Worm (Caenorhabditis elegans) whole organism, L2 larva: ENCODE measurements around the gene cox-5A.
A peak's percentile ranks its signal among the peaks of the same experiment; 100 is the strongest.

ENCODE experiments used
- C34F6.9 ChIP-seq: fragments of 150-350 bp; optimal IDR thresholded peaks from 2 replicates; lab custom pipeline; 2014; ENCODE audit warnings: missing biosample characterization, missing genetic modification characterization
- F13H6.1 ChIP-seq: sonication (generic microtip); optimal IDR thresholded peaks from 2 replicates; lab custom pipeline; 2016; ENCODE audit warnings: missing genetic modification characterization, missing compliant biosample characterization
- R02D3.7 ChIP-seq: fragments of 150-350 bp; optimal IDR thresholded peaks from 2 replicates; lab custom pipeline; 2014; ENCODE audit warnings: missing biosample characterization, missing genetic modification characterization
- Y55F3AM.14 ChIP-seq: fragments of 200-800 bp; sonication (Bioruptor generic); optimal IDR thresholded peaks from 2 replicates; lab custom pipeline; 2018; ENCODE audit warnings: mild to moderate bottlenecking, missing genetic modification characterization, missing compliant biosample characterization
- alr-1 ChIP-seq: fragments of 150-350 bp; optimal IDR thresholded peaks from 2 replicates; lab custom pipeline; 2014; ENCODE audit warnings: missing biosample characterization, missing genetic modification characterization
- aly-2 ChIP-seq: fragments of 150-350 bp; optimal IDR thresholded peaks from 2 replicates; lab custom pipeline; 2014; ENCODE audit warnings: missing biosample characterization, missing genetic modification characterization
- ama-1 ChIP-seq: fragments of 150-350 bp; optimal IDR thresholded peaks from 2 replicates; lab custom pipeline; 2018; ENCODE audit warnings: inconsistent platforms
- ceh-16 ChIP-seq: fragments of 150-350 bp; optimal IDR thresholded peaks from 2 replicates; lab custom pipeline; 2014; ENCODE audit warnings: missing biosample characterization, missing genetic modification characterization
- ceh-82 ChIP-seq: fragments of 150-350 bp; optimal IDR thresholded peaks from 2 replicates; lab custom pipeline; 2014; ENCODE audit warnings: missing biosample characterization, missing genetic modification characterization
- elt-3 ChIP-seq: sonication (generic microtip); optimal IDR thresholded peaks from 2 replicates; lab custom pipeline; 2017; ENCODE audit warnings: missing biosample characterization, missing genetic modification characterization
- fos-1 ChIP-seq: fragments of 150-350 bp; optimal IDR thresholded peaks from 2 replicates; lab custom pipeline; 2014; ENCODE audit warnings: missing biosample characterization, missing genetic modification characterization
- gmeb-1 ChIP-seq: fragments of 150-350 bp; optimal IDR thresholded peaks from 2 replicates; lab custom pipeline; 2014; ENCODE audit warnings: missing biosample characterization, missing genetic modification characterization
- lin-11 ChIP-seq: fragments of 150-350 bp; sonication (generic microtip); optimal IDR thresholded peaks from 2 replicates; lab custom pipeline; 2014; ENCODE audit warnings: missing biosample characterization, missing genetic modification characterization, inconsistent platforms, mixed read lengths
- lin-13 ChIP-seq: fragments of 150-350 bp; optimal IDR thresholded peaks from 2 replicates; lab custom pipeline; 2014; ENCODE audit warnings: missing biosample characterization, missing genetic modification reagents, missing genetic modification characterization
- lin-39 ChIP-seq: fragments of 150-350 bp; optimal IDR thresholded peaks from 2 replicates; lab custom pipeline; 2014; ENCODE audit warnings: missing biosample characterization, missing genetic modification reagents, missing genetic modification characterization
- lsy-2 ChIP-seq, 2 experiments: fragments of 150-350 bp in 1 of 2; sonication (generic microtip) in 1 of 2; optimal IDR thresholded peaks; 2 replicates each; lab custom pipeline; 2014 to 2017; ENCODE audit warnings: missing biosample characterization in 2 of 2, missing genetic modification characterization in 2 of 2
- mbf-1 ChIP-seq: sonication (generic microtip); optimal IDR thresholded peaks from 2 replicates; lab custom pipeline; 2017; ENCODE audit warnings: missing biosample characterization, missing genetic modification characterization
- nhr-11 ChIP-seq: fragments of 150-350 bp; optimal IDR thresholded peaks from 2 replicates; lab custom pipeline; 2014; ENCODE audit warnings: missing biosample characterization, missing genetic modification characterization
- nhr-12 ChIP-seq: fragments of 150-350 bp; optimal IDR thresholded peaks from 2 replicates; lab custom pipeline; 2014; ENCODE audit warnings: missing biosample characterization, missing genetic modification characterization
- nhr-129 ChIP-seq: fragments of 150-350 bp; optimal IDR thresholded peaks from 2 replicates; lab custom pipeline; 2014; ENCODE audit warnings: missing biosample characterization, missing genetic modification characterization
- nhr-237 ChIP-seq: fragments of 150-350 bp; optimal IDR thresholded peaks from 2 replicates; lab custom pipeline; 2014; ENCODE audit warnings: missing biosample characterization, missing genetic modification characterization
- nhr-25 ChIP-seq: fragments of 150-350 bp; sonication (generic microtip); optimal IDR thresholded peaks from 3 replicates; lab custom pipeline; 2014; ENCODE audit warnings: missing biosample characterization, missing genetic modification characterization
- nhr-6 ChIP-seq: fragments of 150-350 bp; optimal IDR thresholded peaks from 2 replicates; lab custom pipeline; 2014; ENCODE audit warnings: missing biosample characterization, missing genetic modification characterization
- nhr-77 ChIP-seq: fragments of 150-350 bp; optimal IDR thresholded peaks from 2 replicates; lab custom pipeline; 2014; ENCODE audit warnings: missing biosample characterization, missing genetic modification characterization
- peb-1 ChIP-seq: fragments of 150-350 bp; optimal IDR thresholded peaks from 2 replicates; lab custom pipeline; 2014; ENCODE audit warnings: missing biosample characterization, missing genetic modification characterization
- sem-4 ChIP-seq: fragments of 150-350 bp; optimal IDR thresholded peaks from 2 replicates; lab custom pipeline; 2014; ENCODE audit warnings: missing biosample characterization, missing genetic modification reagents, missing genetic modification characterization
- skn-1 ChIP-seq: sonication (generic microtip); optimal IDR thresholded peaks from 2 replicates; lab custom pipeline; 2017; ENCODE audit warnings: missing biosample characterization, missing genetic modification characterization
- sma-3 ChIP-seq: sonication (generic microtip); optimal IDR thresholded peaks from 2 replicates; lab custom pipeline; 2016; ENCODE audit warnings: missing genetic modification reagents, missing genetic modification characterization, missing compliant biosample characterization
- sma-9 ChIP-seq, 2 experiments: fragments of 150-350 bp in 1 of 2; sonication (generic microtip) in 1 of 2; optimal IDR thresholded peaks; 2 replicates each; lab custom pipeline; 2014 to 2016; ENCODE audit warnings: missing genetic modification characterization in 2 of 2, mild to moderate bottlenecking in 1 of 2, missing biosample characterization in 1 of 2, missing compliant biosample characterization in 1 of 2, missing genetic modification reagents in 1 of 2, moderate library complexity in 1 of 2
- snpc-4 ChIP-seq: fragments of 150-350 bp; optimal IDR thresholded peaks from 2 replicates; lab custom pipeline; 2014; ENCODE audit warnings: missing biosample characterization, missing genetic modification characterization
- unc-55 ChIP-seq: fragments of 150-350 bp; sonication (generic microtip); optimal IDR thresholded peaks from 3 replicates; lab custom pipeline; 2014; ENCODE audit warnings: missing biosample characterization, missing genetic modification reagents, missing genetic modification characterization
- unc-62 ChIP-seq: fragments of 150-350 bp; optimal IDR thresholded peaks from 2 replicates; lab custom pipeline; 2014; ENCODE audit warnings: missing biosample characterization, missing genetic modification reagents, missing genetic modification characterization
- ztf-1 ChIP-seq: fragments of 200-800 bp; sonication (Bioruptor generic); conservative IDR thresholded peaks from 2 replicates; pipeline ENCODE4 v1.3.6; 2022; ENCODE audit warnings: missing genetic modification characterization, missing compliant biosample characterization
- ztf-11 ChIP-seq: sonication (generic microtip); optimal IDR thresholded peaks from 2 replicates; lab custom pipeline; 2017; ENCODE audit warnings: missing biosample characterization, missing genetic modification characterization
- ztf-4 ChIP-seq: fragments of 150-350 bp; optimal IDR thresholded peaks from 2 replicates; lab custom pipeline; 2014; ENCODE audit warnings: missing biosample characterization, missing genetic modification characterization

Gene cox-5A

ce11 chrIII:12919882-12920281 lies 14.6 kb downstream of the cox-5A start:
- TF ChIP-seq nhr-6 (tag; lab: Kevin White, UChicago): no peak
- TF ChIP-seq ceh-82 (tag; lab: Kevin White, UChicago): no peak
- TF ChIP-seq gmeb-1 (tag; lab: Kevin White, UChicago): peak; percentile 15
- TF ChIP-seq peb-1 (tag; lab: Kevin White, UChicago): no peak
- TF ChIP-seq fos-1 (tag; lab: Kevin White, UChicago): peak; percentile 95
- peak; percentile 63 for TF ChIP-seq F13H6.1 (tag; lab: Kevin White, UChicago)
- TF ChIP-seq nhr-129: peak; percentile 59
- TF ChIP-seq ama-1 (lab: Kevin White, UChicago): no peak
- TF ChIP-seq R02D3.7: no peak

DNA sequence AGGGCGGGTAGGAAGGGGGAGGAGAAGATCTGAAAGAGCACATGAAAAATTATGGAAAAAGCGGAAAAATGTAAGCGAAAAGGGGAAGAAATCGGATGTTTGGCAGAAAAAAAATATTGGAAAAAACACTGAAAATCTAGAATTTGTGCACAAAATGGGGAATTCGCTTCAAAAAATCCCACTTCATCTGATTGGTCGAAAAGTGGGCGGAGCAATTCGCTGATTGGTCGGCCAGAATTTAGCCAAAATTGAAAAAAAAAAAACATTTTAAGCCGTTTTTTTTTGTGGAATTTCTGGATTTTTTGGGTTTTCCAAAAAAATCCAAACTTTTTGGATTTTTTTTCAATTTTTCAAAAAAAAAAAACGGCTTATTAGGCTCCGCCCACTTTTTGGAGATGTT lies 15.5 kb downstream of the cox-5A start:
- TF ChIP-seq lin-11 (tag; lab: Kevin White, UChicago): no peak
- no peak for TF ChIP-seq elt-3 (tag; lab: Kevin White, UChicago)
- no peak for TF ChIP-seq nhr-129
- TF ChIP-seq ceh-16: no peak
- TF ChIP-seq nhr-6 (tag; lab: Kevin White, UChicago): no peak
- TF ChIP-seq nhr-77 (tag; lab: Kevin White, UChicago): no peak
- TF ChIP-seq aly-2 (tag; lab: Kevin White, UChicago): no peak
- no peak for TF ChIP-seq nhr-12 (tag; lab: Kevin White, UChicago)
- TF ChIP-seq ztf-11 (tag; lab: Kevin White, UChicago): no peak
- no peak for TF ChIP-seq alr-1 (tag; lab: Kevin White, UChicago)
- no peak for TF ChIP-seq sem-4 (tag; lab: Kevin White, UChicago)
- no peak for TF ChIP-seq unc-62 (GFP tag; lab: Kevin White, UChicago)
- TF ChIP-seq, all 48 proteins: peak for 0

ce11 chrIII:12925947-12926607 lies 20.8 kb downstream of the cox-5A start, which contains the start of the genes npp-25 and mrps-10:
Gene npp-25 (minus strand): TSS chrIII:12925997.
Gene mrps-10 (plus strand): TSS chrIII:12926557.
- peak; percentile 28 for TF ChIP-seq unc-55 (GFP tag; lab: Kevin White, UChicago)
- TF ChIP-seq nhr-12 (tag; lab: Kevin White, UChicago): no peak
- no peak for TF ChIP-seq nhr-11
- TF ChIP-seq mbf-1 (tag; lab: Kevin White, UChicago): no peak
- peak; percentile 29 for TF ChIP-seq fos-1 (tag; lab: Kevin White, UChicago)
- TF ChIP-seq lsy-2 (tag; optimal IDR thresholded peaks at IDR 0.05; lab: Kevin White, UChicago): peak in 1 of 2 experiments; percentile 72
- TF ChIP-seq nhr-237 (tag; lab: Kevin White, UChicago): no peak
- peak; percentile 52 for TF ChIP-seq lin-13
- peak; percentile 40 for TF ChIP-seq C34F6.9 (tag; lab: Kevin White, UChicago)
- no peak for TF ChIP-seq ceh-82 (tag; lab: Kevin White, UChicago)
- TF ChIP-seq sma-3 (GFP tag; lab: Kevin White, UChicago): no peak

ce11 chrIII:12929573-12929972 lies 24.3 kb downstream of the cox-5A start, which contains the start of gene Y37D8A.19:
Gene Y37D8A.19 (plus strand): TSS chrIII:12929873.
- TF ChIP-seq Y55F3AM.14 (GFP tag; lab: Kevin White, UChicago): no peak
- TF ChIP-seq sma-9 (GFP tag; optimal IDR thresholded peaks at IDR 0.05; lab: Kevin White, UChicago): no peak
- TF ChIP-seq sma-9 (tag; optimal IDR thresholded peaks at IDR 0.05; lab: Kevin White, UChicago): no peak
- no peak for TF ChIP-seq ceh-16
- no peak for TF ChIP-seq ztf-4 (tag; lab: Kevin White, UChicago)
- no peak for TF ChIP-seq skn-1
- no peak for TF ChIP-seq nhr-12 (tag; lab: Kevin White, UChicago)
- TF ChIP-seq lin-39 (tag; lab: Kevin White, UChicago): no peak
- TF ChIP-seq nhr-25 (tag; lab: Kevin White, UChicago): no peak
- no peak for TF ChIP-seq snpc-4 (tag; lab: Kevin White, UChicago)
- TF ChIP-seq ama-1 (lab: Kevin White, UChicago): no peak
- TF ChIP-seq ztf-1 (GFP tag; lab: Robert Waterston, UW): no peak
